Worm (Caenorhabditis elegans) whole organism, L1 larva: ENCODE data around the gene C49A9.2.

Experiments
- F16B12.6 ChIP-seq: fragments of 150-350 bp; optimal IDR thresholded peaks from 2 replicates; lab custom pipeline; 2014; ENCODE audit warnings: missing biosample characterization, missing genetic modification characterization
- aha-1 ChIP-seq: fragments of 150-350 bp; optimal IDR thresholded peaks from 2 replicates; lab custom pipeline; 2014; ENCODE audit warnings: missing biosample characterization, missing genetic modification characterization
- aly-2 ChIP-seq: fragments of 150-350 bp; optimal IDR thresholded peaks from 2 replicates; lab custom pipeline; 2014; ENCODE audit warnings: missing biosample characterization, missing genetic modification characterization
- blmp-1 ChIP-seq: fragments of 150-350 bp; optimal IDR thresholded peaks from 2 replicates; lab custom pipeline; 2014; ENCODE audit warnings: missing biosample characterization, missing genetic modification characterization
- ceh-63 ChIP-seq: fragments of 200-800 bp; sonication (Bioruptor generic); optimal IDR thresholded peaks from 2 replicates; lab custom pipeline; 2018; ENCODE audit warnings: mild to moderate bottlenecking, missing genetic modification characterization, missing compliant biosample characterization
- ceh-90 ChIP-seq: sonication (generic microtip); optimal IDR thresholded peaks from 2 replicates; lab custom pipeline; 2016; ENCODE audit warnings: missing genetic modification characterization, missing compliant biosample characterization
- ces-1 ChIP-seq: fragments of 150-350 bp; optimal IDR thresholded peaks from 2 replicates; lab custom pipeline; 2014; ENCODE audit warnings: missing biosample characterization, missing genetic modification reagents, missing genetic modification characterization
- dpl-1 ChIP-seq, 3 experiments: fragments of 150-350 bp in 2 of 3; sonication (generic microtip) in 1 of 3; optimal IDR thresholded peaks; 2 replicates each; lab custom pipeline; 2014 to 2017; ENCODE audit warnings: missing biosample characterization in 3 of 3, missing genetic modification characterization in 3 of 3, missing genetic modification reagents in 3 of 3
- dsc-1 ChIP-seq: sonication (generic microtip); optimal IDR thresholded peaks from 2 replicates; lab custom pipeline; 2016; ENCODE audit warnings: mild to moderate bottlenecking, missing genetic modification characterization, missing compliant biosample characterization
- efl-1 ChIP-seq, 4 experiments: fragments of 150-350 bp; optimal IDR thresholded peaks in 3 of 4; peaks in 1 of 4; 1 replicate in 1 of 4; 2 replicates in 3 of 4; lab custom pipeline; 2014; ENCODE audit warnings: missing biosample characterization in 2 of 4, missing genetic modification characterization in 2 of 4, missing genetic modification reagents in 2 of 4
- efl-3 ChIP-seq: fragments of 200-800 bp; sonication (Bioruptor generic); optimal IDR thresholded peaks from 2 replicates; lab custom pipeline; 2018; ENCODE audit warnings: mild to moderate bottlenecking, missing genetic modification characterization, missing compliant biosample characterization
- elt-2 ChIP-seq: sonication (generic microtip); optimal IDR thresholded peaks from 2 replicates; lab custom pipeline; 2016; ENCODE audit warnings: missing genetic modification characterization, mild to moderate bottlenecking, inconsistent platforms, missing compliant biosample characterization, missing genetic modification reagents
- elt-3 ChIP-seq, 6 experiments: fragments of 150-350 bp in 1 of 6; sonication (generic microtip); optimal IDR thresholded peaks; 2 replicates each; lab custom pipeline; 2017 to 2018; ENCODE audit warnings: missing biosample characterization in 6 of 6, missing genetic modification characterization in 6 of 6, inconsistent platforms in 1 of 6
- fkh-10 ChIP-seq: sonication (generic microtip); optimal IDR thresholded peaks from 2 replicates; lab custom pipeline; 2017; ENCODE audit warnings: missing biosample characterization, missing genetic modification reagents, missing genetic modification characterization
- grh-1 ChIP-seq: fragments of 200-800 bp; sonication (Bioruptor generic); IDR thresholded peaks from 2 replicates; pipeline ENCODE4 v1.3.6; 2022; ENCODE audit warnings: missing genetic modification reagents, missing genetic modification characterization, missing compliant biosample characterization
- hlh-17 ChIP-seq: fragments of 200-800 bp; sonication (Bioruptor generic); optimal IDR thresholded peaks from 2 replicates; lab custom pipeline; 2018; ENCODE audit warnings: missing genetic modification characterization, mild to moderate bottlenecking, missing compliant biosample characterization, moderate library complexity, borderline replicate concordance
- hlh-4 ChIP-seq: sonication (generic microtip); optimal IDR thresholded peaks from 2 replicates; lab custom pipeline; 2016; ENCODE audit warnings: mild to moderate bottlenecking, missing genetic modification characterization, missing compliant biosample characterization
- hpl-2 ChIP-seq: fragments of 150-350 bp; optimal IDR thresholded peaks from 2 replicates; lab custom pipeline; 2014; ENCODE audit warnings: missing biosample characterization, missing genetic modification reagents, missing genetic modification characterization
- jun-1 ChIP-seq: fragments of 150-350 bp; optimal IDR thresholded peaks from 2 replicates; lab custom pipeline; 2014; ENCODE audit warnings: missing biosample characterization, missing genetic modification reagents, missing genetic modification characterization
- lin-35 ChIP-seq, 2 experiments: fragments of 150-350 bp; optimal IDR thresholded peaks; 2 replicates each; lab custom pipeline; 2014; ENCODE audit warnings: missing biosample characterization in 2 of 2, missing genetic modification characterization in 2 of 2, missing genetic modification reagents in 2 of 2
- lir-3 ChIP-seq: sonication (generic microtip); optimal IDR thresholded peaks from 2 replicates; lab custom pipeline; 2016; ENCODE audit warnings: mild to moderate bottlenecking, missing genetic modification characterization, moderate library complexity, missing compliant biosample characterization; ENCODE audit not compliant: poor library complexity
- lsy-2 ChIP-seq, 2 experiments: fragments of 150-350 bp; optimal IDR thresholded peaks; 2 replicates each; lab custom pipeline; 2014; ENCODE audit warnings: missing biosample characterization in 2 of 2, missing genetic modification characterization in 2 of 2
- mab-9 ChIP-seq: fragments of 200-800 bp; sonication (Bioruptor generic); IDR thresholded peaks from 2 replicates; pipeline ENCODE4 v1.3.6; 2022; ENCODE audit warnings: missing genetic modification reagents, missing genetic modification characterization, missing compliant biosample characterization
- mef-2 ChIP-seq: fragments of 150-350 bp; optimal IDR thresholded peaks from 2 replicates; lab custom pipeline; 2014; ENCODE audit warnings: missing biosample characterization, missing genetic modification characterization
- mep-1 ChIP-seq: fragments of 150-350 bp; optimal IDR thresholded peaks from 2 replicates; lab custom pipeline; 2014; ENCODE audit warnings: missing biosample characterization, missing genetic modification characterization
- nhr-11 ChIP-seq: fragments of 150-350 bp; optimal IDR thresholded peaks from 2 replicates; lab custom pipeline; 2014; ENCODE audit warnings: missing biosample characterization, missing genetic modification characterization
- nhr-20 ChIP-seq: sonication (generic microtip); optimal IDR thresholded peaks from 2 replicates; lab custom pipeline; 2016; ENCODE audit warnings: mild to moderate bottlenecking, missing genetic modification characterization, missing compliant biosample characterization
- nhr-237 ChIP-seq: fragments of 150-350 bp; optimal IDR thresholded peaks from 2 replicates; lab custom pipeline; 2014; ENCODE audit warnings: missing biosample characterization, missing genetic modification characterization
- nhr-71 ChIP-seq: sonication (generic microtip); optimal IDR thresholded peaks from 2 replicates; lab custom pipeline; 2016; ENCODE audit warnings: mild to moderate bottlenecking, missing genetic modification characterization, moderate library complexity, missing compliant biosample characterization
- nhr-77 ChIP-seq: fragments of 150-350 bp; optimal IDR thresholded peaks from 2 replicates; lab custom pipeline; 2014; ENCODE audit warnings: missing biosample characterization, missing genetic modification characterization
- nhr-85 ChIP-seq: sonication (generic microtip); peaks from one replicate; lab custom pipeline; 2016; ENCODE audit warnings: missing genetic modification characterization, inconsistent platforms, missing compliant biosample characterization
- pqm-1 ChIP-seq: sonication (generic microtip); optimal IDR thresholded peaks from 3 replicates; lab custom pipeline; 2017; ENCODE audit warnings: missing biosample characterization, missing genetic modification characterization
- skn-1 ChIP-seq: fragments of 150-350 bp; optimal IDR thresholded peaks from 2 replicates; lab custom pipeline; 2014; ENCODE audit warnings: missing biosample characterization, missing genetic modification characterization
- snpc-4 ChIP-seq: fragments of 150-350 bp; optimal IDR thresholded peaks from 2 replicates; lab custom pipeline; 2014; ENCODE audit warnings: missing biosample characterization, missing genetic modification characterization
- sox-4 ChIP-seq: sonication (generic microtip); optimal IDR thresholded peaks from 2 replicates; lab custom pipeline; 2016; ENCODE audit warnings: missing genetic modification characterization, missing compliant biosample characterization
- sptf-1 ChIP-seq: fragments of 150-350 bp; optimal IDR thresholded peaks from 2 replicates; lab custom pipeline; 2014; ENCODE audit warnings: missing biosample characterization, missing genetic modification characterization
- swsn-7 ChIP-seq: sonication (generic microtip); optimal IDR thresholded peaks from 2 replicates; lab custom pipeline; 2016; ENCODE audit warnings: missing genetic modification characterization, missing compliant biosample characterization
- tbx-2 ChIP-seq: sonication (generic microtip); optimal IDR thresholded peaks from 2 replicates; lab custom pipeline; 2016; ENCODE audit warnings: missing genetic modification characterization, missing compliant biosample characterization
- vab-15 ChIP-seq: sonication (generic microtip); optimal IDR thresholded peaks from 2 replicates; lab custom pipeline; 2017; ENCODE audit warnings: missing genotype, mild to moderate bottlenecking, missing genetic modification characterization, missing compliant biosample characterization
- zag-1 ChIP-seq: fragments of 150-350 bp; optimal IDR thresholded peaks from 2 replicates; lab custom pipeline; 2014; ENCODE audit warnings: missing biosample characterization, missing genetic modification characterization

The C49A9.2 gene

ce11 chrIV:6237508-6238227, 12.4 kb downstream of the C49A9.2 start, which contains the start of the genes F58F9.6 and F58F9.8:
Gene F58F9.6 (minus strand): TSS chrIV:6237608.
Gene F58F9.8 (plus strand): TSS chrIV:6238177.
- TF ChIP-seq sox-4 (tag; lab: Kevin White, UChicago) (no peak), nhr-85 (tag; lab: Kevin White, UChicago) (peak; percentile 22), mab-9 (GFP tag; lab: Robert Waterston, UW) (no peak), pqm-1 (tag; lab: Kevin White, UChicago) (no peak), ceh-90 (no peak), efl-1 (optimal IDR thresholded peaks at IDR 0.05; lab: Kevin White, UChicago) (no peak), efl-1 (GFP tag; optimal IDR thresholded peaks at IDR 0.05 in 1 of 2; lab: Kevin White, UChicago) (peak in 1 of 2 experiments; percentile 83), hpl-2 (no peak), lir-3 (tag; lab: Kevin White, UChicago) (no peak), nhr-77 (tag; lab: Kevin White, UChicago) (no peak), hlh-4 (no peak), swsn-7 (tag; lab: Kevin White, UChicago) (no peak), ces-1 (GFP tag; lab: Kevin White, UChicago) (no peak)

ce11 chrIV:6239993-6240392, 14.8 kb downstream of the C49A9.2 start, which contains the start of gene F58F9.9:
Gene F58F9.9 (plus strand): TSS chrIV:6240293.
- TF ChIP-seq elt-2 (tag; lab: Kevin White, UChicago) (no peak), skn-1 (tag; lab: Kevin White, UChicago) (no peak), aha-1 (tag; lab: Kevin White, UChicago) (no peak), tbx-2 (no peak), ceh-63 (GFP tag; lab: Kevin White, UChicago) (no peak), snpc-4 (tag; lab: Kevin White, UChicago) (no peak), grh-1 (GFP tag; lab: Robert Waterston, UW) (no peak), vab-15 (tag; lab: Kevin White, UChicago) (no peak), dsc-1 (no peak), jun-1 (tag; lab: Kevin White, UChicago) (no peak), blmp-1 (no peak), mef-2 (tag; lab: Kevin White, UChicago) (no peak), elt-3 (tag; optimal IDR thresholded peaks at IDR 0.05; lab: Kevin White, UChicago) (no peak), hlh-17 (GFP tag; lab: Kevin White, UChicago) (no peak)

- peak in 2 of 6 experiments; percentile 54 to 55 for TF ChIP-seq elt-3 (tag; optimal IDR thresholded peaks at IDR 0.05; lab: Kevin White, UChicago)
- peak; percentile 43 for TF ChIP-seq blmp-1
- no peak for TF ChIP-seq sptf-1 (tag; lab: Kevin White, UChicago)
- peak; percentile 54 for TF ChIP-seq elt-2 (tag; lab: Kevin White, UChicago)
- no peak for TF ChIP-seq mep-1
- no peak for TF ChIP-seq F16B12.6 (tag; lab: Kevin White, UChicago)
- TF ChIP-seq aly-2, result no peak
- TF ChIP-seq zag-1 (tag; lab: Kevin White, UChicago), result no peak
- TF ChIP-seq nhr-237, result no peak
- no peak for TF ChIP-seq efl-3 (GFP tag; lab: Kevin White, UChicago)
- TF ChIP-seq nhr-71, result peak; percentile 33
- TF ChIP-seq pqm-1 (tag; lab: Kevin White, UChicago), result no peak
- no peak for TF ChIP-seq fkh-10 (GFP tag; lab: Kevin White, UChicago)
- peak in 1 of 3 experiments; percentile 5 for TF ChIP-seq dpl-1 (GFP tag; optimal IDR thresholded peaks at IDR 0.05; lab: Kevin White, UChicago)
- peak; percentile 92 for TF ChIP-seq nhr-20 (tag; lab: Kevin White, UChicago)
- TF ChIP-seq nhr-11 (tag; lab: Kevin White, UChicago), result no peak
- peak in 1 of 2 experiments; percentile 7 for TF ChIP-seq lsy-2 (tag; optimal IDR thresholded peaks at IDR 0.05; lab: Kevin White, UChicago)
- TF ChIP-seq nhr-85 (tag; lab: Kevin White, UChicago), result peak; percentile 27
- peak in 1 of 2 experiments; percentile 52 for TF ChIP-seq lin-35 (GFP tag; optimal IDR thresholded peaks at IDR 0.05; lab: Kevin White, UChicago)
Observed at ce11 chrIV:6248486-6248885, 23.2 kb downstream of the C49A9.2 start, which contains the start of gene acox-3. Gene acox-3 (minus strand): TSS chrIV:6248492.
